Worm (Caenorhabditis elegans) whole organism, late embryonic: ENCODE data around the gene K07C5.3.

Source experiments
- F13H6.1 ChIP-seq: sonication (generic microtip); optimal IDR thresholded peaks from 2 replicates; lab custom pipeline; 2016; ENCODE audit warnings: missing genetic modification characterization, missing compliant biosample characterization
- T23F11.4 ChIP-seq: fragments of 200-800 bp; sonication (Bioruptor generic); optimal IDR thresholded peaks from 2 replicates; lab custom pipeline; 2018; ENCODE audit warnings: mild to moderate bottlenecking, missing genetic modification characterization, missing compliant biosample characterization
- Y22D7AL.16 ChIP-seq: sonication (generic microtip); optimal IDR thresholded peaks from 2 replicates; lab custom pipeline; 2016; ENCODE audit warnings: missing genetic modification characterization, missing compliant biosample characterization
- ahr-1 ChIP-seq: sonication (generic microtip); optimal IDR thresholded peaks from 2 replicates; lab custom pipeline; 2016; ENCODE audit warnings: missing genetic modification characterization, missing compliant biosample characterization
- ceh-14 ChIP-seq: sonication (generic microtip); optimal IDR thresholded peaks from 2 replicates; lab custom pipeline; 2016; ENCODE audit warnings: missing genotype, missing genetic modification characterization, missing compliant biosample characterization
- ceh-24 ChIP-seq: sonication (generic microtip); optimal IDR thresholded peaks from 2 replicates; lab custom pipeline; 2016; ENCODE audit warnings: mild to moderate bottlenecking, missing genetic modification characterization, missing compliant biosample characterization
- ceh-30 ChIP-seq: fragments of 150-350 bp; optimal IDR thresholded peaks from 2 replicates; lab custom pipeline; 2014; ENCODE audit warnings: missing biosample characterization, missing genetic modification characterization
- ceh-31 ChIP-seq: sonication (generic microtip); optimal IDR thresholded peaks from 2 replicates; lab custom pipeline; 2016; ENCODE audit warnings: missing genetic modification characterization, missing compliant biosample characterization
- ceh-34 ChIP-seq: sonication (generic microtip); optimal IDR thresholded peaks from 2 replicates; lab custom pipeline; 2016; ENCODE audit warnings: mild to moderate bottlenecking, missing genetic modification characterization, missing compliant biosample characterization
- ceh-45 ChIP-seq: fragments of 200-800 bp; sonication (Bioruptor generic); IDR thresholded peaks from 2 replicates; pipeline ENCODE4 v1.3.6; 2022; ENCODE audit warnings: missing genetic modification reagents, missing genetic modification characterization, missing compliant biosample characterization
- ceh-6 ChIP-seq: fragments of 200-800 bp; sonication (Bioruptor generic); optimal IDR thresholded peaks from 2 replicates; lab custom pipeline; 2018; ENCODE audit warnings: mild to moderate bottlenecking, missing genetic modification characterization, missing compliant biosample characterization
- dve-1 ChIP-seq: sonication (generic microtip); optimal IDR thresholded peaks from 2 replicates; lab custom pipeline; 2017; ENCODE audit warnings: antibody characterized with exemption, mild to moderate bottlenecking, missing genetic modification characterization, missing compliant biosample characterization
- elt-4 ChIP-seq: sonication (generic microtip); optimal IDR thresholded peaks from 2 replicates; lab custom pipeline; 2016; ENCODE audit warnings: missing genetic modification characterization, missing compliant biosample characterization
- hlh-13 ChIP-seq: fragments of 200-800 bp; sonication (Bioruptor generic); optimal IDR thresholded peaks from 2 replicates; lab custom pipeline; 2018; ENCODE audit warnings: mild to moderate bottlenecking, missing genetic modification characterization, missing compliant biosample characterization
- hlh-30 ChIP-seq: sonication (generic microtip); optimal IDR thresholded peaks from 2 replicates; lab custom pipeline; 2017; ENCODE audit warnings: antibody characterized with exemption, missing genetic modification characterization, missing compliant biosample characterization; ENCODE audit not compliant: insufficient read depth
- hlh-6 ChIP-seq: sonication (generic microtip); optimal IDR thresholded peaks from 2 replicates; lab custom pipeline; 2016; ENCODE audit warnings: missing genotype, missing genetic modification characterization, missing compliant biosample characterization
- lim-6 ChIP-seq: sonication (generic microtip); optimal IDR thresholded peaks from 2 replicates; lab custom pipeline; 2016; ENCODE audit warnings: missing genetic modification characterization, missing compliant biosample characterization
- madf-2 ChIP-seq: sonication (generic microtip); optimal IDR thresholded peaks from 2 replicates; lab custom pipeline; 2017; ENCODE audit warnings: missing genetic modification characterization, missing compliant biosample characterization
- mec-3 ChIP-seq: sonication (generic microtip); optimal IDR thresholded peaks from 2 replicates; lab custom pipeline; 2016; ENCODE audit warnings: borderline replicate concordance, missing genetic modification characterization, missing compliant biosample characterization
- nhr-11 ChIP-seq: fragments of 150-350 bp; optimal IDR thresholded peaks from 2 replicates; lab custom pipeline; 2014; ENCODE audit warnings: missing biosample characterization, missing genetic modification characterization
- nhr-232 ChIP-seq: sonication (generic microtip); optimal IDR thresholded peaks from 2 replicates; lab custom pipeline; 2016; ENCODE audit warnings: missing genetic modification characterization, missing compliant biosample characterization
- npax-4 ChIP-seq: sonication (generic microtip); optimal IDR thresholded peaks from 2 replicates; lab custom pipeline; 2016; ENCODE audit warnings: missing genetic modification characterization, missing compliant biosample characterization
- odd-2 ChIP-seq: sonication (generic microtip); optimal IDR thresholded peaks from 2 replicates; lab custom pipeline; 2017; ENCODE audit warnings: antibody characterized with exemption, mild to moderate bottlenecking, missing genetic modification characterization, missing compliant biosample characterization
- pha-2 ChIP-seq: sonication (generic microtip); optimal IDR thresholded peaks from 2 replicates; lab custom pipeline; 2017; ENCODE audit warnings: mild to moderate bottlenecking, missing genetic modification characterization, missing compliant biosample characterization
- pha-4 ChIP-seq: fragments of 150-350 bp; optimal IDR thresholded peaks from 2 replicates; lab custom pipeline; 2018; ENCODE audit warnings: missing biosample characterization, missing genetic modification reagents, missing genetic modification characterization
- pqm-1 ChIP-seq: sonication (generic microtip); optimal IDR thresholded peaks from 2 replicates; lab custom pipeline; 2016; ENCODE audit warnings: missing genetic modification characterization, missing compliant biosample characterization
- pros-1 ChIP-seq: fragments of 150-350 bp; optimal IDR thresholded peaks from 2 replicates; lab custom pipeline; 2014; ENCODE audit warnings: missing biosample characterization, missing genetic modification reagents, missing genetic modification characterization
- ref-2 ChIP-seq: sonication (generic microtip); optimal IDR thresholded peaks from 2 replicates; lab custom pipeline; 2016; ENCODE audit warnings: missing genetic modification characterization, missing compliant biosample characterization
- syd-9 ChIP-seq: sonication (generic microtip); optimal IDR thresholded peaks from 2 replicates; lab custom pipeline; 2016; ENCODE audit warnings: mild to moderate bottlenecking, missing genetic modification characterization, moderate library complexity, missing compliant biosample characterization
- tbx-2 ChIP-seq: sonication (generic microtip); optimal IDR thresholded peaks from 2 replicates; lab custom pipeline; 2016; ENCODE audit warnings: missing genetic modification characterization, missing compliant biosample characterization
- tbx-7 ChIP-seq: sonication (generic microtip); optimal IDR thresholded peaks from 2 replicates; lab custom pipeline; 2016; ENCODE audit warnings: missing genotype, missing genetic modification characterization, missing compliant biosample characterization
- ttx-3 ChIP-seq: sonication (generic microtip); optimal IDR thresholded peaks from 2 replicates; lab custom pipeline; 2016; ENCODE audit warnings: missing genetic modification reagents, missing genetic modification characterization, missing compliant biosample characterization
- unc-3 ChIP-seq, 2 experiments: fragments of 200-800 bp in 1 of 2; sonication (Bioruptor generic) in 1 of 2; sonication (generic microtip) in 1 of 2; conservative IDR thresholded peaks in 1 of 2; optimal IDR thresholded peaks in 1 of 2; 2 replicates each; pipeline versions ENCODE4 v1.3.6 to Lab custom; 2016 to 2022; ENCODE audit warnings: missing compliant biosample characterization in 2 of 2, missing genetic modification characterization in 2 of 2, missing genetic modification reagents in 1 of 2
- unc-55 ChIP-seq: sonication (generic microtip); optimal IDR thresholded peaks from 2 replicates; lab custom pipeline; 2017; ENCODE audit warnings: missing biosample characterization, missing genetic modification reagents, missing genetic modification characterization
- unc-86 ChIP-seq: sonication (generic microtip); optimal IDR thresholded peaks from 2 replicates; lab custom pipeline; 2016; ENCODE audit warnings: missing genetic modification characterization, missing compliant biosample characterization
- zip-5 ChIP-seq: sonication (generic microtip); optimal IDR thresholded peaks from 2 replicates; lab custom pipeline; 2016; ENCODE audit warnings: missing genetic modification characterization, missing compliant biosample characterization
- ztf-16 ChIP-seq: sonication (generic microtip); optimal IDR thresholded peaks from 2 replicates; lab custom pipeline; 2017; ENCODE audit warnings: missing genetic modification characterization, missing compliant biosample characterization

The K07C5.3 gene

ce11 chrV:10363834-10364233, 21.0 kb downstream of the K07C5.3 start:
- TF ChIP-seq unc-3 (GFP tag; conservative IDR thresholded peaks at IDR 0.05; lab: Robert Waterston, UW), result no peak
- no peak for TF ChIP-seq unc-3 (tag; optimal IDR thresholded peaks at IDR 0.05; lab: Kevin White, UChicago)
- no peak for TF ChIP-seq npax-4 (tag; lab: Kevin White, UChicago)
- no peak for TF ChIP-seq mec-3 (tag; lab: Kevin White, UChicago)
- no peak for TF ChIP-seq tbx-7 (tag; lab: Kevin White, UChicago)
- TF ChIP-seq odd-2 (tag; lab: Kevin White, UChicago), result no peak
- TF ChIP-seq ceh-34 (tag; lab: Kevin White, UChicago), result no peak
- no peak for TF ChIP-seq hlh-13 (GFP tag; lab: Kevin White, UChicago)
- no peak for TF ChIP-seq pha-2
- no peak for TF ChIP-seq nhr-11
- no peak for TF ChIP-seq ceh-31 (tag; lab: Kevin White, UChicago)
- TF ChIP-seq lim-6, result no peak
- no peak for TF ChIP-seq ahr-1 (tag; lab: Kevin White, UChicago)
- TF ChIP-seq syd-9 (tag; lab: Kevin White, UChicago), result no peak
- TF ChIP-seq F13H6.1 (tag; lab: Kevin White, UChicago), result no peak
- TF ChIP-seq, all 69 proteins: peak for 0

DNA sequence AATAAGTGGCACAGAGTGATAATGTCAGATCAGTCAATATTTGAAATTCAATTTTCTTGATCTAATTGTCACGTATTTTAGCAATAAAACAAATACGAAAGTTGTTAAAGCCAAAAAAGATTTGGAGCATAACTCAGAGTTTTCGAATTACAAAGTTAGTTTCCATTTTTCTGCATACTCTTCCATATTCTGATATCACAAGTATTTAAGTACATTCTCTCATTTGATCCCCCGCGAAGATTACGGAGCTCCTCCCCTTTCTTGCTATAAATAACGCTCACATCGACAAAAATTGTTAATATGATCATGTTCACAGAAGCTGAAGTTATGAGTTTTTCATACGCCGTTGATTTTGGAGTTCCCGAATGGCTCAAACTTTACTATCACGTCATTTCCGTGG, 25.4 kb downstream of the K07C5.3 start, which contains the start of gene sri-20:
Gene sri-20 (plus strand): TSS at position 301 of the 400 bp plus-strand sequence.
- no peak for TF ChIP-seq hlh-30 (tag; lab: Kevin White, UChicago)
- TF ChIP-seq hlh-13 (GFP tag; lab: Kevin White, UChicago), result no peak
- TF ChIP-seq T23F11.4, result no peak
- no peak for TF ChIP-seq npax-4 (tag; lab: Kevin White, UChicago)
- TF ChIP-seq ceh-24 (tag; lab: Kevin White, UChicago), result no peak
- TF ChIP-seq tbx-2 (tag; lab: Kevin White, UChicago), result no peak

- TF ChIP-seq ceh-30 (tag; lab: Kevin White, UChicago) (no peak), ceh-45 (GFP tag; lab: Robert Waterston, UW) (no peak), ceh-14 (tag; lab: Kevin White, UChicago) (no peak), unc-55 (GFP tag; lab: Kevin White, UChicago) (no peak), elt-4 (tag; lab: Kevin White, UChicago) (no peak), ceh-6 (no peak), pros-1 (tag; lab: Kevin White, UChicago) (no peak), ref-2 (tag; lab: Kevin White, UChicago) (no peak)
Measured at ce11 chrV:10371177-10371576, 28.3 kb downstream of the K07C5.3 start.

DNA sequence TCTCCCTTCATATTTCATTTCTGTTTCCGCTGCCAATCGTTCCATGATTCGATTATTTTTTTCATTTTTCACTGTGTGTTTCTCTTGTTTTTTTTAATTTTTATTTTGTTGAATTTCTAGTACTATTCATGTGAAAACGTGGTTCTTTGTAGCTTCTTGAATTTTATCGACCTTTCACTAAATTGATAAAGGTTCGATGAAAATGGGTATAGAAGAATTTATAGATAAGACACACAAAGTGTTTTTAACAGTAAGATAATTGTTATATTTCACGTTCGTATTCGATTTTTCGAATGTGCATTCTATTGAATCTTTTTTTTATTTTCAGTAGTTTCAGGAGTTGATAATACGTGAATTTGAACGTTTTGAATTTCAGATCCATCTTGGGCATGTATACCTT, 29.1 kb downstream of the K07C5.3 start, which contains the start of gene ugt-49:
Gene ugt-49 (plus strand): TSS at position 371 of the 400 bp plus-strand sequence.
- no peak for TF ChIP-seq dve-1 (tag; lab: Kevin White, UChicago)
- TF ChIP-seq ttx-3, result no peak
- no peak for TF ChIP-seq unc-86 (tag; lab: Kevin White, UChicago)
- no peak for TF ChIP-seq Y22D7AL.16
- no peak for TF ChIP-seq ceh-6
- TF ChIP-seq pqm-1 (tag; lab: Kevin White, UChicago), result no peak
- TF ChIP-seq madf-2 (tag; lab: Kevin White, UChicago), result no peak
- no peak for TF ChIP-seq ceh-30 (tag; lab: Kevin White, UChicago)
- no peak for TF ChIP-seq nhr-232 (tag; lab: Kevin White, UChicago)
- TF ChIP-seq T23F11.4, result no peak
- TF ChIP-seq elt-4 (tag; lab: Kevin White, UChicago), result no peak

- TF ChIP-seq zip-5 (tag; lab: Kevin White, UChicago) (no peak), T23F11.4 (no peak), hlh-6 (tag; lab: Kevin White, UChicago) (no peak), pha-4 (tag; lab: Kevin White, UChicago) (no peak), ztf-16 (tag; lab: Kevin White, UChicago) (no peak)
Measured at ce11 chrV:10379293-10379692, 36.5 kb downstream of the K07C5.3 start, which contains the start of gene AC3.12. AC3.12 (minus strand) TSS chrV:10379393.
